Fruit fly (Drosophila melanogaster) whole organism, embryonic: ENCODE results near the gene Cdc23.

Source experiments
- CG10543 ChIP-seq: fragments of 200-800 bp; sonication (Bioruptor generic); optimal IDR thresholded peaks from 3 replicates; lab custom pipeline; 2017; ENCODE audit warnings: missing biosample characterization, mild to moderate bottlenecking, missing genetic modification characterization, moderate library complexity
- CG14050 ChIP-seq: fragments of 200-800 bp; sonication (Bioruptor generic); IDR thresholded peaks from 3 replicates; pipeline ENCODE4 v1.3.6; 2022; ENCODE audit warnings: missing biosample characterization, missing genetic modification characterization
- CG30403 ChIP-seq: fragments of 200-800 bp; sonication (Bioruptor generic); optimal IDR thresholded peaks from 3 replicates; lab custom pipeline; 2016; ENCODE audit warnings: missing biosample characterization, missing genetic modification characterization
- CG31365 ChIP-seq: fragments of 200-800 bp; sonication (Bioruptor generic); optimal IDR thresholded peaks from 2 replicates; lab custom pipeline; 2018; ENCODE audit warnings: missing biosample characterization, mild to moderate bottlenecking, missing genetic modification characterization
- CG5953 ChIP-seq: fragments of 200-800 bp; sonication (Bioruptor generic); IDR thresholded peaks from 2 replicates; pipeline ENCODE4 v1.3.6; 2022; ENCODE audit warnings: missing biosample characterization, missing genetic modification characterization
- Elba2 ChIP-seq: fragments of 200-800 bp; sonication (Bioruptor generic); optimal IDR thresholded peaks from 3 replicates; lab custom pipeline; 2016; ENCODE audit warnings: missing biosample characterization, missing genetic modification characterization
- Lpt ChIP-seq: fragments of >200 bp; optimal IDR thresholded peaks from 2 replicates; lab custom pipeline; 2018; ENCODE audit warnings: missing biosample characterization, missing genetic modification characterization
- Sry-β ChIP-seq: fragments of 200-800 bp; sonication (Bioruptor generic); optimal IDR thresholded peaks from 2 replicates; lab custom pipeline; 2018; ENCODE audit warnings: missing biosample characterization, mild to moderate bottlenecking, missing genetic modification characterization, moderate library complexity
- cg ChIP-seq: fragments of 200-800 bp; sonication (Bioruptor generic); optimal IDR thresholded peaks from 3 replicates; lab custom pipeline; 2019; ENCODE audit warnings: missing biosample characterization, mild to moderate bottlenecking, missing genetic modification characterization, moderate library complexity
- croc ChIP-seq: fragments of 200-800 bp; sonication (Bioruptor generic); conservative IDR thresholded peaks from 3 replicates; pipeline ENCODE4 v1.3.6; 2022; ENCODE audit warnings: missing biosample characterization, missing genetic modification characterization
- gce ChIP-seq: fragments of 200-800 bp; sonication (Bioruptor generic); IDR thresholded peaks from 3 replicates; pipeline ENCODE4 v1.3.6; 2022; ENCODE audit warnings: missing biosample characterization, missing genetic modification characterization
- oc ChIP-seq: fragments of 200-800 bp; sonication (Bioruptor generic); optimal IDR thresholded peaks from 2 replicates; lab custom pipeline; 2018; ENCODE audit warnings: missing biosample characterization, mild to moderate bottlenecking, missing genetic modification characterization, moderate library complexity
- sc ChIP-seq, 3 experiments: fragments of >200 bp in 2 of 3; fragments of 200-800 bp in 1 of 3; sonication (Bioruptor generic) in 1 of 3; optimal IDR thresholded peaks; 2 replicates in 2 of 3; 3 replicates in 1 of 3; lab custom pipeline; 2017; ENCODE audit warnings: mild to moderate bottlenecking in 1 of 3, missing biosample characterization in 1 of 3, missing genetic modification characterization in 1 of 3, missing genetic modification reagents in 1 of 3
- sens ChIP-seq: fragments of 200-800 bp; sonication (Bioruptor generic); peaks from one replicate; lab custom pipeline; 2016; ENCODE audit warnings: missing biosample characterization, missing genetic modification characterization

- TF ChIP-seq sc (optimal IDR thresholded peaks at IDR 0.05; lab: Kevin White, UChicago) (no peak), sc (GFP tag; optimal IDR thresholded peaks at IDR 0.05; lab: Kevin White, UChicago) (peak; percentile 86), cg (GFP tag; lab: Kevin White, UChicago) (no peak), gce (no peak), Sry-β (GFP tag; lab: Kevin White, UChicago) (peak; percentile 42), Elba2 (GFP tag; lab: Kevin White, UChicago) (no peak), croc (GFP tag; lab: Robert Waterston, UW) (peak; percentile 81), Lpt (GFP tag; lab: Kevin White, UChicago) (no peak), CG10543 (GFP tag; lab: Kevin White, UChicago) (peak; percentile 9), CG30403 (GFP tag; lab: Kevin White, UChicago) (peak; percentile 64), CG5953 (GFP tag; lab: Robert Waterston, UW) (no peak), oc (tag; lab: Kevin White, UChicago) (peak; percentile 86), sens (no peak), CG31365 (no peak), CG14050 (no peak)
Observed at dm6 chr2L:20494423-20495052, 35.4 kb downstream of the Cdc23 start, which contains the start of gene CG34007.
